Worm (Caenorhabditis elegans) whole organism, young adult: ENCODE results near the gene srw-57.

ENCODE experiments used
- mes-4 ChIP-seq: sonication (generic microtip); optimal IDR thresholded peaks from 2 replicates; lab custom pipeline; 2016; ENCODE audit warnings: missing genotype, missing genetic modification characterization, missing compliant biosample characterization
- nfya-2 ChIP-seq: fragments of 200-800 bp; sonication (Bioruptor generic); IDR thresholded peaks from 2 replicates; pipeline ENCODE4 v1.3.6; 2022; ENCODE audit warnings: missing genetic modification reagents, missing genetic modification characterization, missing compliant biosample characterization
- pha-4 ChIP-seq: fragments of 150-350 bp; sonication (generic microtip); optimal IDR thresholded peaks from 2 replicates; lab custom pipeline; 2014; ENCODE audit warnings: missing biosample characterization, missing genetic modification reagents, missing genetic modification characterization

DNA sequence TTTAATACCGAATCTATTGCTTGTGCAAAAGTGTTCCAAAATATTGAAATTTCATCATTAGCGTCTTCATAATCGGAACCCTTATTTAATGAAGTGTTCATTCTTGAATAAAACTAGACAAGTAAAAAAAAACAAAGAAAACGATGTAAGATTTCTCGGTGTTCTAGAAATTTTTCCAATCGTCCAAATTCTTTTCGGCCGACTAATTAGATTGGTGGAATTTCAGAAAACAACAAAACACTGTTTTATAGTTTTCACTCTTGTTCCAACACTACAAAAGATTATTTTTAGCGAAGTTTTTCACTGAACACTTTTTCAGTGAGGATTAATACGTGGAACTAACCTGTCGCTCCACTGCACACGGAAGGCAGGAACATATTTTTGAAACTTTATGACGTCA lies 2.1 kb downstream of the srw-57 start, which contains the start of gene srw-56:
- TF ChIP-seq mes-4 (tag; lab: Kevin White, UChicago) (no peak), pha-4 (no peak), nfya-2 (no peak)
